Worm (Caenorhabditis elegans): ENCODE measurements around the gene cht-2.

DNA sequence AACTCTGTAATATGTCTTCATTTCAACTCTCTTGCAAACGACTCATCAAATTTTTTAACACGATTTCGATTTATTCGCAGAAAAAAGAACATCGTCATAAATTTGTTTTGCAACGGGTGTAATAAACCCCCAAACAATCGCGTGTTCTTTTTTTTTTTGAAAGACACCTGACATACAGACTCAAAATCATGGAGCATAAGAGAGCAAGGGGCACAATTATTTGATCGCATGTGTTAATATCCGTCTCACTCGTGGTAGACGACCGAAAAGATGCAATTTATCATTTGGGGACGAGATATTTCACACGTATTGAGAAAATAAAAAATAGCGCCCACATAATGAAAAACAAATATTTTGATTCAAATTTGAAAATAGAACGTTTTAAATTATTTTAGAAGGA lies 24.5 kb upstream of the cht-2 start:
- TF ChIP-seq pat-9 (tag; optimal IDR thresholded peaks at IDR 0.05) (no peak), elt-4 (tag; optimal IDR thresholded peaks at IDR 0.05) (no peak), hlh-13 (GFP tag; optimal IDR thresholded peaks at IDR 0.05) (no peak), ceh-9 (tag; optimal IDR thresholded peaks at IDR 0.05) (no peak), rnt-1 (tag; optimal IDR thresholded peaks at IDR 0.05) (no peak), ceh-45 (GFP tag; IDR thresholded peaks at IDR 0.05) (no peak), nfya-1 (tag; optimal IDR thresholded peaks at IDR 0.05) (no peak), fkh-10 (GFP tag; optimal IDR thresholded peaks at IDR 0.05) (no peak), ets-4 (tag; optimal IDR thresholded peaks at IDR 0.05) (no peak)

Measured in whole organism, late embryonic.